Worm (Caenorhabditis elegans) whole organism, young adult: ENCODE data around the gene alg-1.

Experiments
- F22D6.2 ChIP-seq: sonication (generic microtip); optimal IDR thresholded peaks from 2 replicates; lab custom pipeline; 2016; ENCODE audit warnings: mild to moderate bottlenecking, missing genetic modification characterization, missing compliant biosample characterization
- Y53F4B.3 ChIP-seq: fragments of 200-800 bp; sonication (Bioruptor generic); IDR thresholded peaks from 2 replicates; pipeline ENCODE4 v1.3.6; 2022; ENCODE audit warnings: missing genetic modification reagents, missing genetic modification characterization, missing compliant biosample characterization
- aptf-2 ChIP-seq: fragments of 200-800 bp; sonication (Bioruptor generic); conservative IDR thresholded peaks from 2 replicates; pipeline ENCODE4 v1.3.6; 2022; ENCODE audit warnings: missing genetic modification reagents, missing genetic modification characterization, missing compliant biosample characterization
- ceh-40 ChIP-seq: fragments of 200-800 bp; sonication (Bioruptor generic); IDR thresholded peaks from 2 replicates; pipeline ENCODE4 v1.3.6; 2022; ENCODE audit warnings: missing genetic modification characterization, missing compliant biosample characterization
- dox-1 ChIP-seq: fragments of 200-800 bp; sonication (Bioruptor generic); IDR thresholded peaks from 2 replicates; pipeline ENCODE4 v1.3.6; 2022; ENCODE audit warnings: missing genetic modification reagents, missing genetic modification characterization, missing compliant biosample characterization
- hsf-1 ChIP-seq: fragments of 200-800 bp; sonication (Bioruptor generic); IDR thresholded peaks from 2 replicates; pipeline ENCODE4 v1.3.6; 2022; ENCODE audit warnings: missing genetic modification reagents, missing genetic modification characterization, missing compliant biosample characterization
- lin-26 ChIP-seq: fragments of 200-800 bp; sonication (Bioruptor generic); IDR thresholded peaks from 2 replicates; pipeline ENCODE4 v1.3.6; 2022; ENCODE audit warnings: missing genetic modification reagents, missing genetic modification characterization, missing compliant biosample characterization
- mcd-1 ChIP-seq: fragments of 200-800 bp; sonication (Bioruptor generic); IDR thresholded peaks from 2 replicates; pipeline ENCODE4 v1.3.6; 2022; ENCODE audit warnings: missing genetic modification reagents, missing genetic modification characterization, missing compliant biosample characterization
- tbp1 ChIP-seq: fragments of 200-800 bp; sonication (Bioruptor generic); optimal IDR thresholded peaks from 2 replicates; lab custom pipeline; 2018; ENCODE audit warnings: mild to moderate bottlenecking, missing genetic modification characterization, missing compliant biosample characterization
- unc-130 ChIP-seq: sonication (generic microtip); optimal IDR thresholded peaks from 2 replicates; lab custom pipeline; 2016; ENCODE audit warnings: missing genetic modification reagents, missing genetic modification characterization, missing compliant biosample characterization
- ztf-28 ChIP-seq: fragments of 200-800 bp; sonication (Bioruptor generic); IDR thresholded peaks from 2 replicates; pipeline ENCODE4 v1.3.6; 2022; ENCODE audit warnings: missing genetic modification reagents, missing genetic modification characterization, missing compliant biosample characterization
- ztf-6 ChIP-seq: fragments of 200-800 bp; sonication (Bioruptor generic); IDR thresholded peaks from 2 replicates; pipeline ENCODE4 v1.3.6; 2022; ENCODE audit warnings: missing genetic modification reagents, missing genetic modification characterization, missing compliant biosample characterization

ce11 chrX:13937910-13938309, 11.0 kb upstream of the alg-1 start:
- TF ChIP-seq ztf-6 (GFP tag; lab: Robert Waterston, UW): no peak
- TF ChIP-seq dox-1: no peak
- no peak for TF ChIP-seq lin-26 (GFP tag; lab: Robert Waterston, UW)
- no peak for TF ChIP-seq hsf-1 (GFP tag; lab: Robert Waterston, UW)
- TF ChIP-seq F22D6.2: no peak
- no peak for TF ChIP-seq ztf-28 (GFP tag; lab: Robert Waterston, UW)
- no peak for TF ChIP-seq ceh-40 (GFP tag; lab: Robert Waterston, UW)
- TF ChIP-seq aptf-2 (GFP tag; lab: Robert Waterston, UW): no peak
- no peak for TF ChIP-seq unc-130
- no peak for TF ChIP-seq Y53F4B.3 (GFP tag; lab: Robert Waterston, UW)
- no peak for TF ChIP-seq mcd-1
- TF ChIP-seq tbp1 (GFP tag; lab: Kevin White, UChicago): no peak
